Fruit fly (Drosophila melanogaster) whole organism: ENCODE results near the gene CG10993.

ENCODE experiments used
- Dll ChIP-seq: fragments of >200 bp; optimal IDR thresholded peaks from 2 replicates; lab custom pipeline; 2017
- EcR ChIP-seq, 2 experiments: fragments of >200 bp; optimal IDR thresholded peaks; 2 replicates each; lab custom pipeline; 2017; ENCODE audit warnings: missing biosample characterization in 2 of 2, missing genetic modification characterization in 2 of 2, missing genetic modification reagents in 2 of 2
- pan ChIP-seq: fragments of >200 bp; optimal IDR thresholded peaks from 2 replicates; lab custom pipeline; 2017
- psq ChIP-seq: fragments of >200 bp; optimal IDR thresholded peaks from 2 replicates; lab custom pipeline; 2017

dm6 chrX:13820310-13821038 lies 29.6 kb upstream of the CG10993 start:
- TF ChIP-seq Dll = no peak
- no peak for TF ChIP-seq EcR (GFP tag; optimal IDR thresholded peaks at IDR 0.05; lab: Kevin White, UChicago)
- TF ChIP-seq pan (lab: Kevin White, UChicago) = no peak
- no peak for TF ChIP-seq psq (lab: Kevin White, UChicago)
